Worm (Caenorhabditis elegans) whole organism, L3 larva: ENCODE measurements around the gene F31F7.1.

Experiments used
- ama-1 ChIP-seq: fragments of 150-350 bp; optimal IDR thresholded peaks from 2 replicates; lab custom pipeline; 2018
- elt-3 ChIP-seq, 3 experiments: fragments of 150-350 bp in 1 of 3; sonication (generic microtip) in 2 of 3; optimal IDR thresholded peaks; 2 replicates in 2 of 3; 4 replicates in 1 of 3; lab custom pipeline; 2014 to 2017; ENCODE audit warnings: missing biosample characterization in 3 of 3, missing genetic modification characterization in 3 of 3
- lin-39 ChIP-seq: fragments of 150-350 bp; optimal IDR thresholded peaks from 2 replicates; lab custom pipeline; 2018; ENCODE audit warnings: missing biosample characterization, missing genetic modification reagents, missing genetic modification characterization
- nhr-67 ChIP-seq: fragments of 150-350 bp; optimal IDR thresholded peaks from 2 replicates; lab custom pipeline; 2014; ENCODE audit warnings: missing biosample characterization, missing genetic modification characterization
- unc-62 ChIP-seq: fragments of 150-350 bp; sonication (generic microtip); optimal IDR thresholded peaks from 4 replicates; lab custom pipeline; 2014; ENCODE audit warnings: missing biosample characterization, missing genetic modification reagents, missing genetic modification characterization

DNA sequence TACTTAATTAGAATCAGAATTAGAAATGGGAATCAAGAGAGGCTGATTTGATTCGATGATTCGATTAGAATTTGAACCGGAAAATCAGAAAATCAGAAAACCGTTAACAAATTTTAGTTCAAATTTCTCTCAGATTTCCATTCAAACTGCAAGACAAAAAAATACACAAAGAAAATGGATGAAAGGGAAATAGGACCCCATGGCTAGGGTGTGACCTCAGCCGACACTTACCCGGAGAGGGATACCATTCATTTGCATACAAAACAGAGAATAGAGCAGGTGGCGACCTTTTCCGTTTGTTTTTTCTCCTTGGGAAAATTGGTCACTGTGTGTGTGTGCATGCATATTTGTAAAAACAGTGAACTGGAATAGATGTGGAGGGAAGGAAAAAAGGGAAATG lies 42.3 kb upstream of the F31F7.1 start:
- TF ChIP-seq unc-62 (GFP tag; lab: Kevin White, UChicago) (no peak), nhr-67 (no peak), lin-39 (tag; lab: Kevin White, UChicago) (no peak), elt-3 (tag; optimal IDR thresholded peaks at IDR 0.05; lab: Kevin White, UChicago) (no peak), ama-1 (lab: Kevin White, UChicago) (no peak)
